Fruit fly (Drosophila melanogaster): ENCODE data around the gene Cen.
A peak's percentile ranks its signal among the peaks of the same experiment; 100 is the strongest.

Gene Cen

DNA sequence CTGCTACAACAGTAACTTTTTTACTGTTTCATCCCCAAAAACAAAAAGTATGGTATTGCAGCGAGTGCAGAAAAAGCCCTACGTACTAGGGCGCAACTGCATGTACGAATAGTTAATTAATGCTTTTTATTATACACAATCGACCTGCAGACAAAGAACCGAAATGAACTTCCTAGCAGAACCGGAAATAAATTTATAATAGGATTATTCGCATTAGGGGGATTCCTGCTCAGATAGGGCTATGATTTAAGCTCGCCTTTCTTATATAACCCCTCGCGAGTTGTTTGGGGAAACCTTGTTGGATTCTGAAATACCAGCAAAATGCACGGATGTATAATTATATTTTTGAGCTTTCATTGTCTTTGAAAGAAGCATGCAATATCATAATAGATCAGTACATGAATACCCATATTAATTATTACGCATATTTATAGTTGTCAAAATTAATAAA lies at the start of gene Cen (continued):
- TF ChIP-seq nmo (GFP tag; optimal IDR thresholded peaks at IDR 0.05), result peak; percentile 54
- peak; percentile 50 for TF ChIP-seq CG30403 (GFP tag; optimal IDR thresholded peaks at IDR 0.05)
- no peak for TF ChIP-seq luna (GFP tag; optimal IDR thresholded peaks at IDR 0.05)
- no peak for TF ChIP-seq CG5180 (GFP tag; optimal IDR thresholded peaks at IDR 0.05)
- peak; percentile 48 for TF ChIP-seq CoRest (tag; optimal IDR thresholded peaks at IDR 0.05)
- peak; percentile 63 for TF ChIP-seq lilli (GFP tag; optimal IDR thresholded peaks at IDR 0.05)
- peak in 1 of 2 experiments; percentile 10 for TF ChIP-seq bsh (GFP tag; optimal IDR thresholded peaks at IDR 0.05)
- TF ChIP-seq CG11247 (GFP tag; IDR thresholded peaks at IDR 0.05), result no peak
- peak; percentile 49 for TF ChIP-seq NfI (GFP tag; optimal IDR thresholded peaks at IDR 0.05)
- TF ChIP-seq ssp (GFP tag; IDR thresholded peaks at IDR 0.05), result peak; percentile 36; the same call in 1 of the 2 replicates
- TF ChIP-seq ken (GFP tag; IDR thresholded peaks at IDR 0.05), result peak; percentile 63; the same call in 1 of the 3 replicates
- TF ChIP-seq CG3995 (GFP tag; optimal IDR thresholded peaks at IDR 0.05), result peak; percentile 67
- no peak for TF ChIP-seq CG12071 (GFP tag; optimal IDR thresholded peaks at IDR 0.05)
- TF ChIP-seq scrt (GFP tag; optimal IDR thresholded peaks at IDR 0.05), result no peak
- TF ChIP-seq pum (GFP tag; optimal IDR thresholded peaks at IDR 0.05), result peak; percentile 4
- TF ChIP-seq dan (GFP tag; IDR thresholded peaks at IDR 0.05), result no peak
- no peak for TF ChIP-seq CG9215 (GFP tag; IDR thresholded peaks at IDR 0.05)
- peak; percentile 28 for TF ChIP-seq Max (GFP tag; optimal IDR thresholded peaks at IDR 0.05)
- peak; percentile 40 for TF ChIP-seq dmrt11E (tag; optimal IDR thresholded peaks at IDR 0.05)
- TF ChIP-seq CG34224 (GFP tag; IDR thresholded peaks at IDR 0.05; ENCODE audit: partially characterized antibody), result no peak
- peak; percentile 13 for TF ChIP-seq CG30431 (GFP tag; optimal IDR thresholded peaks at IDR 0.05)
- no peak for TF ChIP-seq CG4854 (GFP tag; optimal IDR thresholded peaks at IDR 0.05)
- TF ChIP-seq CG12659 (GFP tag; optimal IDR thresholded peaks at IDR 0.05), result peak; percentile 47
- no peak for TF ChIP-seq Dp (GFP tag; optimal IDR thresholded peaks at IDR 0.05)
- TF ChIP-seq fd64A (GFP tag; optimal IDR thresholded peaks at IDR 0.05), result no peak
- TF ChIP-seq CG15696 (tag; optimal IDR thresholded peaks at IDR 0.05), result no peak
- peak; percentile 60 for TF ChIP-seq Rfx (GFP tag; IDR thresholded peaks at IDR 0.05)
- peak; percentile 9 for TF ChIP-seq slou (GFP tag; optimal IDR thresholded peaks at IDR 0.05)
- no peak for TF ChIP-seq prd (optimal IDR thresholded peaks at IDR 0.05)
- TF ChIP-seq prd (GFP tag; IDR thresholded peaks at IDR 0.05), result 0 out of 3 replicates have a peak, but pooled peaks have one; percentile 21
- TF ChIP-seq Ssrp (tag; optimal IDR thresholded peaks at IDR 0.05), result peak; percentile 14
- peak; percentile 26 for TF ChIP-seq CG18476 (GFP tag; optimal IDR thresholded peaks at IDR 0.05)
- no peak for TF ChIP-seq CG8478 (optimal IDR thresholded peaks at IDR 0.05)
- TF ChIP-seq Kr (GFP tag; optimal IDR thresholded peaks at IDR 0.05), result no peak
- no peak for TF ChIP-seq Fer3 (tag; optimal IDR thresholded peaks at IDR 0.05)
- TF ChIP-seq Mes4 (GFP tag; optimal IDR thresholded peaks at IDR 0.05), result peak; percentile 18
- TF ChIP-seq CG9817 (tag; optimal IDR thresholded peaks at IDR 0.05), result peak; percentile 1
- peak; percentile 93 for TF ChIP-seq sens (GFP tag)
- no peak for TF ChIP-seq wor (GFP tag; IDR thresholded peaks at IDR 0.05)
- TF ChIP-seq Chrac-16 (GFP tag; optimal IDR thresholded peaks at IDR 0.05), result peak; percentile 20
- TF ChIP-seq CG6683 (GFP tag; optimal IDR thresholded peaks at IDR 0.05), result no peak
- TF ChIP-seq maf-S (GFP tag; optimal IDR thresholded peaks at IDR 0.05), result peak; percentile 4
- TF ChIP-seq CG2116 (GFP tag; optimal IDR thresholded peaks at IDR 0.05), result peak; percentile 9
- no peak for TF ChIP-seq CG11560 (tag; IDR thresholded peaks at IDR 0.05)
- TF ChIP-seq CG14667 (GFP tag; IDR thresholded peaks at IDR 0.05), result no peak
- TF ChIP-seq eyg (GFP tag; optimal IDR thresholded peaks at IDR 0.05), result peak; percentile 13
- no peak for TF ChIP-seq ash1 (GFP tag; optimal IDR thresholded peaks at IDR 0.05)
- TF ChIP-seq Hsf (GFP tag; optimal IDR thresholded peaks at IDR 0.05), result peak; percentile 48
- no peak for TF ChIP-seq Abd-B (GFP tag; optimal IDR thresholded peaks at IDR 0.05)
- peak; percentile 43 for TF ChIP-seq NC2β (GFP tag; optimal IDR thresholded peaks at IDR 0.05)
- TF ChIP-seq CG12155 (GFP tag; optimal IDR thresholded peaks at IDR 0.05), result peak; percentile 26
- TF ChIP-seq E2f1 (GFP tag; IDR thresholded peaks at IDR 0.05), result no peak

Data from whole organism, embryonic.